Fruit fly (Drosophila melanogaster): Measurements from ENCODE around the gene REPTOR-BP.

The REPTOR-BP gene

DNA sequence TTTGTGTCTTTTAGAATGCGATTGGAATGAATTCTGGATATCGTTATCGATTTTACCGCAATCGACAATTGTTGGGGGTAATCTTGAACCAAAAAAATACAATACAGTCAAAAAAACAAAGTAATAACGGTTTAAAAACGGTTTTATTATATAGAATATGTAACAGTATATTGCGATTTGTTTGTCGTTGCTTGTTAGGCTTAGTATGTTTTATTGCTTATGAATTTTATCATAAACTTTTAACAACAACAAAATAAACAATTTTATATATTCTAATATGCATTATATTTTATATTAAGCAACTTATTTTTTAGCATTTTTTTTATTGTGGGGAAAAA is 35.9 kb downstream of the REPTOR-BP start, which contains the start of gene CYLD (continued):
- TF ChIP-seq CG2889 (GFP tag; IDR thresholded peaks at IDR 0.05) (no peak), row (GFP tag; IDR thresholded peaks at IDR 0.05) (peak; percentile 77), CG10654 (GFP tag; optimal IDR thresholded peaks at IDR 0.05) (peak; percentile 61), CG8388 (GFP tag; optimal IDR thresholded peaks at IDR 0.05) (peak; percentile 76), B-H1 (GFP tag; IDR thresholded peaks at IDR 0.05) (peak; percentile 61; the same call in 1 of the 3 replicates), dysf (GFP tag; IDR thresholded peaks at IDR 0.05) (peak; percentile 62; the same call in 1 of the 3 replicates), Abd-B (GFP tag; optimal IDR thresholded peaks at IDR 0.05) (no peak), CG5245 (GFP tag; optimal IDR thresholded peaks at IDR 0.05) (peak; percentile 44), CG12391 (tag; optimal IDR thresholded peaks at IDR 0.05) (peak; percentile 87), fd96Cb (tag; optimal IDR thresholded peaks at IDR 0.05) (peak; percentile 54), CG32532 (GFP tag; IDR thresholded peaks at IDR 0.05) (peak; percentile 84; the same call in 1 of the 2 replicates), Aef1 (GFP tag; IDR thresholded peaks at IDR 0.05) (no peak; the same call in 2 of the 3 replicates), vvl (GFP tag; IDR thresholded peaks at IDR 0.05) (peak; percentile 87), CG30403 (GFP tag; optimal IDR thresholded peaks at IDR 0.05) (peak; percentile 80), zen (tag; optimal IDR thresholded peaks at IDR 0.05) (peak; percentile 62), Blimp-1 (GFP tag; optimal IDR thresholded peaks at IDR 0.05) (peak; percentile 78), pho (GFP tag; optimal IDR thresholded peaks at IDR 0.05) (peak; percentile 18), CG30020 (tag; optimal IDR thresholded peaks at IDR 0.05) (peak; percentile 87), CoRest (tag; optimal IDR thresholded peaks at IDR 0.05) (peak; percentile 74), Dref (GFP tag; IDR thresholded peaks at IDR 0.05) (peak; percentile 65), CG2202 (tag; optimal IDR thresholded peaks at IDR 0.05) (peak; percentile 46), gfzf (GFP tag; optimal IDR thresholded peaks at IDR 0.05) (peak; percentile 37), CG17328 (GFP tag; IDR thresholded peaks at IDR 0.05) (peak; percentile 82), Xrp1 (GFP tag; IDR thresholded peaks at IDR 0.05) (peak; percentile 76), nmo (GFP tag; optimal IDR thresholded peaks at IDR 0.05) (peak; percentile 71), Rfx (GFP tag; IDR thresholded peaks at IDR 0.05) (peak; percentile 74; the same call in 1 of the 2 replicates), repo (GFP tag; optimal IDR thresholded peaks at IDR 0.05) (no peak), Nf-YB (GFP tag; optimal IDR thresholded peaks at IDR 0.05) (peak; percentile 66), CG7271 (tag; optimal IDR thresholded peaks at IDR 0.05) (peak; percentile 44), CG10147 (GFP tag; optimal IDR thresholded peaks at IDR 0.05) (peak; percentile 61), ap (GFP tag; IDR thresholded peaks at IDR 0.05) (no peak; the same call in 1 of the 2 replicates), Ssrp (tag; optimal IDR thresholded peaks at IDR 0.05) (peak; percentile 63), abd-A (tag; optimal IDR thresholded peaks at IDR 0.05) (no peak), rib (GFP tag; IDR thresholded peaks at IDR 0.05) (no peak), slou (GFP tag; optimal IDR thresholded peaks at IDR 0.05) (peak; percentile 73), NK7.1 (GFP tag; optimal IDR thresholded peaks at IDR 0.05) (no peak), H15 (GFP tag; IDR thresholded peaks at IDR 0.05) (no peak), Six4 (GFP tag; optimal IDR thresholded peaks at IDR 0.05) (peak; percentile 63), D (optimal IDR thresholded peaks at IDR 0.05) (no peak), D (GFP tag; optimal IDR thresholded peaks at IDR 0.05) (peak; percentile 29), Spps (tag; optimal IDR thresholded peaks at IDR 0.05) (peak; percentile 72), CG1602 (GFP tag; optimal IDR thresholded peaks at IDR 0.05) (peak; percentile 59), ken (GFP tag; IDR thresholded peaks at IDR 0.05) (no peak; the same call in 2 of the 3 replicates), cato (GFP tag; optimal IDR thresholded peaks at IDR 0.05; ENCODE audit: borderline replicate concordance) (peak; percentile 19), Sox102F (GFP tag; optimal IDR thresholded peaks at IDR 0.05) (peak; percentile 84), CG13296 (GFP tag; optimal IDR thresholded peaks at IDR 0.05) (peak; percentile 72), dpn (GFP tag; optimal IDR thresholded peaks at IDR 0.05) (peak; percentile 24 to 73), jigr1 (GFP tag; IDR thresholded peaks at IDR 0.05) (no peak), dmrt99B (tag; optimal IDR thresholded peaks at IDR 0.05) (peak; percentile 72), luna (GFP tag; optimal IDR thresholded peaks at IDR 0.05) (no peak), CG15073 (GFP tag; optimal IDR thresholded peaks at IDR 0.05) (no peak), exex (tag; optimal IDR thresholded peaks at IDR 0.05) (no peak)
